Fruit fly (Drosophila melanogaster) whole organism, embryonic: ENCODE measurements around the gene CG13928.

Experiments used
- CG10959 ChIP-seq: fragments of 200-800 bp; sonication (Bioruptor generic); IDR thresholded peaks from 2 replicates; pipeline ENCODE4 v1.3.6; 2022; ENCODE audit warnings: missing biosample characterization, missing genetic modification characterization
- CG2116 ChIP-seq: fragments of 200-800 bp; sonication (Bioruptor generic); optimal IDR thresholded peaks from 3 replicates; lab custom pipeline; 2018; ENCODE audit warnings: missing biosample characterization, mild to moderate bottlenecking, missing genetic modification characterization
- Kr ChIP-seq: fragments of 200-800 bp; sonication (Bioruptor generic); optimal IDR thresholded peaks from 2 replicates; lab custom pipeline; 2017; ENCODE audit warnings: missing biosample characterization, mild to moderate bottlenecking, missing genetic modification characterization
- Usf ChIP-seq: fragments of 200-800 bp; sonication (Bioruptor generic); optimal IDR thresholded peaks from 2 replicates; lab custom pipeline; 2017; ENCODE audit warnings: missing genotype, missing biosample characterization, missing genetic modification characterization
- ara ChIP-seq: fragments of 200-800 bp; sonication (Bioruptor generic); IDR thresholded peaks from 2 replicates; pipeline ENCODE4 v1.3.6; 2022; ENCODE audit warnings: missing biosample characterization, missing genetic modification characterization
- disco-r ChIP-seq: fragments of 200-800 bp; sonication (Bioruptor generic); optimal IDR thresholded peaks from 2 replicates; lab custom pipeline; 2016; ENCODE audit warnings: missing biosample characterization, missing genetic modification characterization
- org-1 ChIP-seq: fragments of 200-800 bp; sonication (Bioruptor generic); optimal IDR thresholded peaks from 2 replicates; lab custom pipeline; 2017; ENCODE audit warnings: missing biosample characterization, missing genetic modification characterization

DNA sequence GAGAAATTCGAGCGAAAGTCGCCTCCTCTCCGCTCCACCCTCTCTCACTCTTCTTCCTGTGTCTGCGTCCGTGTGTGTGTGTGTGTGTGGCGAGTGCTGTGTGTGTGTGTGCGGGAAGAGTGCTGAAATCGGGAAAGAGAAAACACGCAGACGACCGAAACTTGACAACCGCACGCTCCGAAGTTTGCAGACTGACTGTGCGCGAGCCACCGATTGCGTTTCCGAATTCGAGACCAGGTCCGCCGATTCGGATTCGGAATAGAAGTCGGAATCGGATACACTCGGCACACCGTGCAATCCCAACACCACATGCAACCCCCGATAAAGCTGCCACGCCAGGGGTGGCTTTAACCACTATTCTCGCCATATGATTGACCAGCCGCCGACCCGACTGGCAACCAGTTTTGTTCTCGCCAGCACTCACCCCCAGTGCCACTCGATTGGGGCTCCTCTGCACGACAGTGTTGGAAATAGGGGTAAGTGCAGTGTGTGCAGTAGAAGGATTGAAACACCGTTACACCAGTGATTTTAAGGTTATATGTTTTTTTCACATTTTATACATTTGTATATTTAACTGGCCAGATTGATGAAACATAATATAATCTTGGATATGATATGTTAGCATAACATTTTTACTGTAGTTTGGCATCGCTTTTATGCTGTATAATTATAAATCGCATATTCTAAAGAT, at the start of gene CG13928:
- TF ChIP-seq CG2116 (GFP tag; lab: Kevin White, UChicago) = no peak
- no peak for TF ChIP-seq Usf (GFP tag; lab: Kevin White, UChicago)
- no peak for TF ChIP-seq org-1 (GFP tag; lab: Kevin White, UChicago)
- no peak for TF ChIP-seq CG10959 (GFP tag; lab: Robert Waterston, UW)
- peak; percentile 44 for TF ChIP-seq Kr (GFP tag; lab: Kevin White, UChicago)
- TF ChIP-seq disco-r (GFP tag; lab: Kevin White, UChicago) = no peak
- no peak for TF ChIP-seq ara (GFP tag; lab: Robert Waterston, UW)
